Fruit fly (Drosophila melanogaster) whole organism, adult: ENCODE results near the gene Dph5.
A peak's percentile ranks its signal among the peaks of the same experiment; 100 is the strongest.

Experiments used
- CG11617 ChIP-seq: fragments of 200-800 bp; sonication (Bioruptor generic); optimal IDR thresholded peaks from 2 replicates; lab custom pipeline; 2017; ENCODE audit warnings: mild to moderate bottlenecking, missing biosample characterization, missing genetic modification reagents, missing genetic modification characterization
- CG12768 ChIP-seq: fragments of 200-800 bp; sonication (Bioruptor generic); optimal IDR thresholded peaks from 2 replicates; lab custom pipeline; 2017; ENCODE audit warnings: missing biosample characterization, missing genetic modification characterization, mild to moderate bottlenecking, moderate library complexity, missing genetic modification reagents
- CG14711 ChIP-seq: fragments of 200-800 bp; sonication (Bioruptor generic); optimal IDR thresholded peaks from 2 replicates; lab custom pipeline; 2018; ENCODE audit warnings: missing biosample characterization, mild to moderate bottlenecking, missing genetic modification characterization, moderate library complexity
- CG1620 ChIP-seq: fragments of 200-800 bp; sonication (Bioruptor generic); optimal IDR thresholded peaks from 2 replicates; lab custom pipeline; 2016; ENCODE audit warnings: missing biosample characterization, missing genetic modification characterization
- CG33017 ChIP-seq: fragments of 200-800 bp; sonication (Bioruptor generic); optimal IDR thresholded peaks from 2 replicates; lab custom pipeline; 2018; ENCODE audit warnings: missing biosample characterization, mild to moderate bottlenecking, missing genetic modification characterization, moderate library complexity
- CG5204 ChIP-seq: fragments of 200-800 bp; sonication (Bioruptor generic); optimal IDR thresholded peaks from 2 replicates; lab custom pipeline; 2016; ENCODE audit warnings: missing biosample characterization, missing genetic modification characterization
- CG7045 ChIP-seq: fragments of 200-800 bp; sonication (Bioruptor generic); optimal IDR thresholded peaks from 2 replicates; lab custom pipeline; 2017; ENCODE audit warnings: missing biosample characterization, mild to moderate bottlenecking, missing genetic modification characterization
- CG7101 ChIP-seq: fragments of 200-800 bp; sonication (Bioruptor generic); optimal IDR thresholded peaks from 2 replicates; lab custom pipeline; 2018; ENCODE audit warnings: missing biosample characterization, mild to moderate bottlenecking, missing genetic modification characterization, moderate library complexity
- Clk ChIP-seq: fragments of 200-800 bp; sonication (Bioruptor generic); optimal IDR thresholded peaks from 2 replicates; lab custom pipeline; 2017; ENCODE audit warnings: missing biosample characterization, missing genetic modification characterization
- Crg-1 ChIP-seq: fragments of 200-800 bp; sonication (Bioruptor generic); optimal IDR thresholded peaks from 2 replicates; lab custom pipeline; 2016; ENCODE audit warnings: missing biosample characterization, missing genetic modification characterization
- Hr96 ChIP-seq: fragments of 200-800 bp; sonication (Bioruptor generic); optimal IDR thresholded peaks from 2 replicates; lab custom pipeline; 2016; ENCODE audit warnings: missing biosample characterization, missing genetic modification characterization
- Mnt ChIP-seq: fragments of 200-800 bp; sonication (Bioruptor generic); optimal IDR thresholded peaks from 2 replicates; lab custom pipeline; 2016; ENCODE audit warnings: missing biosample characterization, mild to moderate bottlenecking, missing genetic modification characterization
- bab1 ChIP-seq: fragments of 200-800 bp; sonication (Bioruptor generic); optimal IDR thresholded peaks from 3 replicates; lab custom pipeline; 2019; ENCODE audit warnings: missing biosample characterization, mild to moderate bottlenecking, missing genetic modification characterization, moderate library complexity
- cic ChIP-seq: fragments of 200-800 bp; sonication (Bioruptor generic); optimal IDR thresholded peaks from 2 replicates; lab custom pipeline; 2017; ENCODE audit warnings: missing biosample characterization, mild to moderate bottlenecking, missing genetic modification characterization, moderate library complexity
- cnc ChIP-seq, 2 experiments: fragments of >200 bp; optimal IDR thresholded peaks; 2 replicates each; lab custom pipeline; 2017
- kay ChIP-seq: fragments of 200-800 bp; sonication (Bioruptor generic); peaks from one replicate; lab custom pipeline; 2016; ENCODE audit warnings: missing biosample characterization, missing genetic modification characterization, borderline replicate concordance
- ovo ChIP-seq: fragments of 200-800 bp; sonication (Bioruptor generic); optimal IDR thresholded peaks from 2 replicates; lab custom pipeline; 2016; ENCODE audit warnings: missing biosample characterization, missing genetic modification characterization
- pad ChIP-seq: fragments of 200-800 bp; sonication (Bioruptor generic); optimal IDR thresholded peaks from 3 replicates; lab custom pipeline; 2017; ENCODE audit warnings: missing biosample characterization, missing genetic modification characterization, mild to moderate bottlenecking, moderate library complexity, missing genetic modification reagents
- tj ChIP-seq: fragments of 200-800 bp; sonication (Bioruptor generic); optimal IDR thresholded peaks from 3 replicates; lab custom pipeline; 2017; ENCODE audit warnings: missing biosample characterization, mild to moderate bottlenecking, missing genetic modification characterization, moderate library complexity
- toe ChIP-seq: fragments of 200-800 bp; sonication (Bioruptor generic); optimal IDR thresholded peaks from 2 replicates; lab custom pipeline; 2016; ENCODE audit warnings: missing biosample characterization, missing genetic modification characterization

The Dph5 gene

DNA sequence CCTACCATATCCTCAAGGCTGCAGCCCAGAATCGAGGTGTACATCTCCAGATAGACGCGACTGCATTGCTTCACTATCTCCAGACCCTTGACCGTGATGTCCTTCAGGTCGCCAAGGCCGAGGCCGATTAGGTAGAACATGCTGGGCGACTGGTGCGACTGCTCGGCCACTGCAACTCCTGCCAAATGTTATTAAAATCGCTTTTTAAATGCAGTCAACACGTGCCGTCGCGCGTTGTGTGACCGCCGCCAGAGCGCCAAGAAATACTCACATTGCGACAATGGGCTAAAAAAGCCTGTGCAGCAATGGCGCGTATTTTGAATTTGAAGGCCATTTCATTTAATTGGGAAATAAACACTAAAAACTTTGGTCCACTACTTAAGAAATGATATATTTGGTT is at the start of gene Dph5:
Gene Dph5, minus strand, starts transcription at position 245 of the 400 bp plus-strand sequence.
- TF ChIP-seq Mnt (GFP tag; lab: Kevin White, UChicago): peak; percentile 91
- peak; percentile 7 for TF ChIP-seq bab1
- TF ChIP-seq Crg-1 (GFP tag; lab: Kevin White, UChicago): no peak

DNA sequence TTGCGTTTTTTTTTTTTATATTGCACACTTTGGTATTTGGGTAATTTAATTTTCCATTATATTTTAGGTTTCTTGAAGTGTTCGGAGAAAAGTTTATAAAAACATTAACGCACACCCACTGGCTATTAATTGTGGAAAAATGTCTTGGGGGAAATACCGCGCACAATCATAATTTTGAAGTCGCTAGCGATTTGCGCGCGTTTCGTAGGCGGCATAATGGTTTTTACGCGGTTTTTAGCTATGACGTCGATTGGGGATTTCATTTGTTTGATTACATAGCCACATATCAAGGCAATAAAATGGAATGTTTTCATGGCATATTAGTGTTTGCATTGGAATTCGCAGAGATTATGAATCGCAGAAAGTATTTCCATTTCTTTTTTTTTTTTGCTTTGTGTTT is 49.2 kb upstream of the Dph5 start:
- TF ChIP-seq CG7101 (no peak), Hr96 (no peak), tj (no peak), CG5204 (no peak), Clk (no peak), Mnt (GFP tag; lab: Kevin White, UChicago) (no peak), cic (no peak), toe (GFP tag; lab: Kevin White, UChicago) (no peak), CG1620 (GFP tag; lab: Kevin White, UChicago) (no peak), kay (GFP tag; lab: Kevin White, UChicago) (no peak), CG7045 (GFP tag; lab: Kevin White, UChicago) (no peak), Crg-1 (GFP tag; lab: Kevin White, UChicago) (no peak), CG14711 (tag; lab: Kevin White, UChicago) (no peak), ovo (GFP tag; lab: Kevin White, UChicago) (no peak), CG11617 (GFP tag; lab: Kevin White, UChicago) (no peak), pad (GFP tag; lab: Kevin White, UChicago) (no peak), CG12768 (GFP tag; lab: Kevin White, UChicago) (no peak), cnc (optimal IDR thresholded peaks at IDR 0.05; lab: Kevin White, UChicago) (no peak)

DNA sequence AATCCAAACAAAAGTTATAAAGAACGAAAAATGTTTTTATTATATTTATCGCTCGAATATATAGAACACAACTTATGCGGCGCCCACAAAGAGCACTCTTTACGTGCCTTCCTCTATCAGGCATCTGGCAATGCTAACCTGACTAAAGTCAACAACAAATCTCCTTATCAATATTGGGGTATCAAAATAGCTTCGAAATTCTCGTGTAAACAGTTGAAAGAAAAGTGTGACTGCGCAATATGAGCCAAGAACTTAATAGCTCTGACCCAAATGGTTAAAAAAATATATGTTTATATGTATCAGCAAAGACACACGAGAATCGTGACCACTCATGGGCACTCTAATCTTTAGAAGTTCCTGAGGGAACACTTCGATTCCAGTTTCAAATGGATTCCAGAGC is 48.1 kb upstream of the Dph5 start:
- no peak for TF ChIP-seq Hr96
- no peak for TF ChIP-seq Crg-1 (GFP tag; lab: Kevin White, UChicago)
- TF ChIP-seq CG7045 (GFP tag; lab: Kevin White, UChicago): no peak
- no peak for TF ChIP-seq CG11617 (GFP tag; lab: Kevin White, UChicago)
- no peak for TF ChIP-seq Clk
- TF ChIP-seq CG7101: no peak
- TF ChIP-seq ovo (GFP tag; lab: Kevin White, UChicago): no peak
- no peak for TF ChIP-seq cic
- TF ChIP-seq CG12768 (GFP tag; lab: Kevin White, UChicago): no peak
- no peak for TF ChIP-seq pad (GFP tag; lab: Kevin White, UChicago)
- TF ChIP-seq CG33017: no peak
- TF ChIP-seq kay (GFP tag; lab: Kevin White, UChicago): no peak
- no peak for TF ChIP-seq bab1

DNA sequence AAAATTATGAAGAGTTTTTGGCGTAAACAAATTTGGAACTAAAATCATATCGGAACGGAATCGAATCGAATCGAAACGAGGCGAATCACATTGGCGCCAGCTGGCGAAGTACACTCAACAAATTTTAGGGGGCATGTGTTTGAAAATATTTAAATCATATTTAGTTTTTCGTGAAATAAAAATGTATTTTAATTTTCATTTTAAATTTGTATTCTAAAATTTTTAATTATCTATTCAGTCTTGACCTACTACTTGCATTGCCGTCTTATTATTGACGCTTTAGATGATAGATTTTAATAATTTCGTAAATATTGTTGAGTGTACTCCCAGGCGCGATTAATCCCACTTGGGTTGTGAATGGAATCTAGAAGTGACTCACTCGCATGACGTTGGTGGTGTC is 46.1 kb upstream of the Dph5 start:
- TF ChIP-seq Hr96 (no peak), CG33017 (no peak), CG7101 (no peak), CG12768 (GFP tag; lab: Kevin White, UChicago) (no peak), CG14711 (tag; lab: Kevin White, UChicago) (no peak), kay (GFP tag; lab: Kevin White, UChicago) (no peak), Crg-1 (GFP tag; lab: Kevin White, UChicago) (no peak), CG1620 (GFP tag; lab: Kevin White, UChicago) (no peak)

DNA sequence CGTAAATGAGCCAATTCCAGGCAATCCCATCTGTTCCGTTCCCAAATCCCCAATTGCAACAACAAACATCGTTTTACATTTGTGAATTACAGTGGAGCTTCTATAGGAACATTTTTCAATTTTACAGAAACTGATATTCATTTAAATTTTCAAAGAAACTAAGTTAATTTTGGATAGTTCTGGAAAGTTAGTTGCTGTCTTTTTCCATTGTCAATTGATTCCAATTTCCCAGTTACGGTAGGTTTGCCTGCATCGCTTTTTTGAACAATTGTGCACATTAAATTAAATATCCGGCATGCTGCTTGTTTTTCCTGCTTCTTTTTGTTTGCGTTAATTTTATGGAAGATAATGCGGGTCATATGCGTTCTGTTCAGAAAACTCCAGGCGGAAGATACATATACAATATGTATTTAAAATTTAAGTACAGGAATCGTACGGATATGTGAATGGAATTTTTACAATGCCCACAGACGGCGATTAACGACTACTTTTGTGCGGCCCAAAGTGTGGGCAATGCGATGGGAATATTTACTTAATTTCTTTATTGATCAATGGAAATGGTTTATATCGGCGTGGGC is 45.0 kb upstream of the Dph5 start:
- TF ChIP-seq CG5204: no peak
- no peak for TF ChIP-seq toe (GFP tag; lab: Kevin White, UChicago)
- no peak for TF ChIP-seq CG11617 (GFP tag; lab: Kevin White, UChicago)
- no peak for TF ChIP-seq CG12768 (GFP tag; lab: Kevin White, UChicago)
- no peak for TF ChIP-seq ovo (GFP tag; lab: Kevin White, UChicago)
- TF ChIP-seq CG7045 (GFP tag; lab: Kevin White, UChicago): no peak
- no peak for TF ChIP-seq CG14711 (tag; lab: Kevin White, UChicago)
- TF ChIP-seq tj: no peak
- no peak for TF ChIP-seq cic
- TF ChIP-seq Crg-1 (GFP tag; lab: Kevin White, UChicago): no peak
- no peak for TF ChIP-seq Clk
- TF ChIP-seq bab1: no peak
- no peak for TF ChIP-seq CG33017
- no peak for TF ChIP-seq Hr96

DNA sequence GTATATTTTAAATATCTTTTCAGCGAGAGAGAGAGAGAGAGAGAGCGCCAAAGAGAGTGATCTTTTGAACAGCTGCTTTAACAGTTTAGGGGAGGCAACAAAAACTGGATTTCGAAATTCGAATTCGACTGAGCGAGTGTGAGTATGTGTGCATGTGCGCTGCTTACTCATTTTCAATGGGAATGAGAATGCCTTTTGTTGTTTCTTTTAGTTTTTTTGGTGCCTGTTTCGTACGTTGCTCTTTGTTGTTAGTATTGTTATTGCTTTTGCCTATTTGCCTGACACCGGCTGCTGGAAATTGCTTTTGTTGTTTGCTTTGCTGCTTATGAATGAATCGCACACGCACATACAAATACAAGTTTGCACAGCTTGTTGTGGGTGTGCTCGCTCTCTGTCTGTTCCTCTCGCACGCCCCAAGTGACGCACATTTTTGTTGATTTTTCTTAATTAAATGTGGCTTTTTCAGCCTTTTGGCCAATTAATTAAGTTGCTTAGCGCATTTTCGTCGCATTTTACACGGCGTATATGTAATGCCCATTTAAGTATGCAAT is 43.9 kb upstream of the Dph5 start:
- TF ChIP-seq CG7045 (GFP tag; lab: Kevin White, UChicago) (peak; percentile 64), toe (GFP tag; lab: Kevin White, UChicago) (no peak), CG12768 (GFP tag; lab: Kevin White, UChicago) (peak; percentile 75), CG14711 (tag; lab: Kevin White, UChicago) (peak; percentile 3), Mnt (GFP tag; lab: Kevin White, UChicago) (peak; percentile 38), CG33017 (no peak), CG5204 (no peak), cic (peak; percentile 98), pad (GFP tag; lab: Kevin White, UChicago) (peak; percentile 77), CG11617 (GFP tag; lab: Kevin White, UChicago) (peak; percentile 51), tj (peak; percentile 48), bab1 (no peak), kay (GFP tag; lab: Kevin White, UChicago) (peak; percentile 98), CG7101 (peak; percentile 26)

DNA sequence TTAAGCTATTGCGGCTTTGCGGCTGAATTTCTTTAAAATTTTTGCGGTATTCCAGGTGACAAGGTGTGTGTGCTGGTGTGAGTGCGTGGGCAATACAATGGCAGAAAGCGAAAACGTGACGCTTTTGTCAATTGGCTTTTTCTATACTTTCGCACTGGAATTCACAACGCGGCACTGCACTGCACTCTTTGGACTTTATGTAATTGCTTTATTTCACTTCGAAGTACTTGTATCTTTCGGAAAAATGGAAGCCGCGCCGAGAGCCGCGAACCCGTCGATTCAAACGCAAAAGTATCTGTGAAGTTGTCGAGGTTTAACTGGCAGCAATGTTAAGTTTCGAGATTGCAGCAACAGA is 43.3 kb upstream of the Dph5 start:
- TF ChIP-seq cnc (optimal IDR thresholded peaks at IDR 0.05; lab: Kevin White, UChicago) (no peak), CG12768 (GFP tag; lab: Kevin White, UChicago) (peak; percentile 38), ovo (GFP tag; lab: Kevin White, UChicago) (no peak)
